Worm (Caenorhabditis elegans) whole organism, mixed stage, embryonic: Measurements from ENCODE around the gene elof-1.

Experiments
- M03D4.4 ChIP-seq: sonication (generic microtip); optimal IDR thresholded peaks from 2 replicates; lab custom pipeline; 2017; ENCODE audit warnings: mild to moderate bottlenecking, missing genetic modification characterization, missing compliant biosample characterization
- bed-3 ChIP-seq: fragments of 200-800 bp; sonication (Bioruptor generic); optimal IDR thresholded peaks from 3 replicates; lab custom pipeline; 2018; ENCODE audit warnings: mild to moderate bottlenecking, missing genetic modification characterization, moderate library complexity, missing compliant biosample characterization
- ceh-39 ChIP-seq: fragments of 150-350 bp; optimal IDR thresholded peaks from 2 replicates; lab custom pipeline; 2014; ENCODE audit warnings: missing biosample characterization, missing genetic modification characterization
- ceh-43 ChIP-seq: fragments of 200-800 bp; sonication (Bioruptor generic); optimal IDR thresholded peaks from 2 replicates; lab custom pipeline; 2018; ENCODE audit warnings: mild to moderate bottlenecking, missing genetic modification characterization, moderate library complexity, missing compliant biosample characterization
- ceh-83 ChIP-seq: fragments of 200-800 bp; sonication (Bioruptor generic); optimal IDR thresholded peaks from 2 replicates; lab custom pipeline; 2018; ENCODE audit warnings: mild to moderate bottlenecking, missing genetic modification characterization, missing compliant biosample characterization
- ces-1 ChIP-seq: fragments of 150-350 bp; optimal IDR thresholded peaks from 2 replicates; lab custom pipeline; 2014; ENCODE audit warnings: missing biosample characterization, missing genetic modification reagents, missing genetic modification characterization
- drap-1 ChIP-seq: fragments of 200-800 bp; sonication (Bioruptor generic); optimal IDR thresholded peaks from 3 replicates; lab custom pipeline; 2018; ENCODE audit warnings: mild to moderate bottlenecking, missing genetic modification characterization, missing compliant biosample characterization
- elt-1 ChIP-seq: sonication (generic microtip); optimal IDR thresholded peaks from 2 replicates; lab custom pipeline; 2017; ENCODE audit warnings: missing genetic modification characterization, mild to moderate bottlenecking, missing compliant biosample characterization, antibody characterized with exemption, moderate library complexity, borderline replicate concordance; ENCODE audit not compliant: insufficient read depth
- flh-1 ChIP-seq: fragments of 200-800 bp; sonication (Bioruptor generic); optimal IDR thresholded peaks from 2 replicates; lab custom pipeline; 2018; ENCODE audit warnings: mild to moderate bottlenecking, missing genetic modification characterization, moderate library complexity, missing compliant biosample characterization
- ham-2 ChIP-seq: fragments of 200-800 bp; sonication (Bioruptor generic); optimal IDR thresholded peaks from 2 replicates; lab custom pipeline; 2018; ENCODE audit warnings: mild to moderate bottlenecking, missing genetic modification characterization, missing compliant biosample characterization
- hlh-1 ChIP-seq: fragments of 150-350 bp; optimal IDR thresholded peaks from 2 replicates; lab custom pipeline; 2014; ENCODE audit warnings: missing biosample characterization, missing genetic modification reagents, missing genetic modification characterization
- lin-13 ChIP-seq: fragments of 150-350 bp; optimal IDR thresholded peaks from 2 replicates; lab custom pipeline; 2014; ENCODE audit warnings: missing biosample characterization, missing genetic modification characterization
- lin-32 ChIP-seq: fragments of 200-800 bp; sonication (Bioruptor generic); optimal IDR thresholded peaks from 2 replicates; lab custom pipeline; 2018; ENCODE audit warnings: mild to moderate bottlenecking, missing genetic modification characterization, missing compliant biosample characterization
- lsy-2 ChIP-seq: fragments of 150-350 bp; optimal IDR thresholded peaks from 2 replicates; lab custom pipeline; 2014; ENCODE audit warnings: missing biosample characterization, missing genetic modification characterization
- mab-5 ChIP-seq: fragments of 150-350 bp; optimal IDR thresholded peaks from 2 replicates; lab custom pipeline; 2014; ENCODE audit warnings: missing biosample characterization, missing genetic modification characterization
- mep-1 ChIP-seq: fragments of 150-350 bp; optimal IDR thresholded peaks from 2 replicates; lab custom pipeline; 2017; ENCODE audit warnings: missing biosample characterization, missing genetic modification reagents, missing genetic modification characterization, inconsistent platforms
- mls-2 ChIP-seq: sonication (generic microtip); optimal IDR thresholded peaks from 2 replicates; lab custom pipeline; 2016; ENCODE audit warnings: mild to moderate bottlenecking, missing genetic modification characterization, moderate library complexity, missing compliant biosample characterization
- nhr-12 ChIP-seq: fragments of 150-350 bp; optimal IDR thresholded peaks from 2 replicates; lab custom pipeline; 2014; ENCODE audit warnings: missing biosample characterization, missing genetic modification characterization
- nhr-2 ChIP-seq: fragments of 150-350 bp; optimal IDR thresholded peaks from 2 replicates; lab custom pipeline; 2014; ENCODE audit warnings: missing biosample characterization, missing genetic modification characterization
- nhr-237 ChIP-seq: fragments of 150-350 bp; optimal IDR thresholded peaks from 2 replicates; lab custom pipeline; 2014; ENCODE audit warnings: missing biosample characterization, missing genetic modification characterization
- nhr-28 ChIP-seq: fragments of 150-350 bp; optimal IDR thresholded peaks from 2 replicates; lab custom pipeline; 2014; ENCODE audit warnings: missing biosample characterization, missing genetic modification characterization
- nhr-76 ChIP-seq: sonication (generic microtip); optimal IDR thresholded peaks from 2 replicates; lab custom pipeline; 2017; ENCODE audit warnings: missing biosample characterization, missing genetic modification characterization
- pha-4 ChIP-seq: fragments of 150-350 bp; optimal IDR thresholded peaks from 2 replicates; lab custom pipeline; 2018; ENCODE audit warnings: missing biosample characterization, missing genetic modification reagents, missing genetic modification characterization
- sem-2 ChIP-seq: fragments of 200-800 bp; sonication (Bioruptor generic); optimal IDR thresholded peaks from 2 replicates; lab custom pipeline; 2018; ENCODE audit warnings: mild to moderate bottlenecking, missing genetic modification characterization, missing compliant biosample characterization
- snpc-4 ChIP-seq: fragments of 150-350 bp; optimal IDR thresholded peaks from 2 replicates; lab custom pipeline; 2014; ENCODE audit warnings: missing biosample characterization, missing genetic modification characterization
- sptf-1 ChIP-seq: sonication (generic microtip); optimal IDR thresholded peaks from 2 replicates; lab custom pipeline; 2017; ENCODE audit warnings: mild to moderate bottlenecking, missing genetic modification characterization, moderate library complexity, missing compliant biosample characterization
- tbx-8 ChIP-seq: fragments of 200-800 bp; sonication (Bioruptor generic); optimal IDR thresholded peaks from 2 replicates; lab custom pipeline; 2018; ENCODE audit warnings: mild to moderate bottlenecking, missing genetic modification characterization, moderate library complexity, missing compliant biosample characterization
- unc-120 ChIP-seq: sonication (generic microtip); optimal IDR thresholded peaks from 2 replicates; lab custom pipeline; 2017; ENCODE audit warnings: missing genetic modification characterization, missing compliant biosample characterization; ENCODE audit not compliant: poor library complexity, severe bottlenecking
- unc-62 ChIP-seq: fragments of 150-350 bp; optimal IDR thresholded peaks from 2 replicates; lab custom pipeline; 2014; ENCODE audit warnings: missing biosample characterization, missing genetic modification reagents, missing genetic modification characterization
- zip-8 ChIP-seq: fragments of 150-350 bp; optimal IDR thresholded peaks from 2 replicates; lab custom pipeline; 2014; ENCODE audit warnings: missing biosample characterization, missing genetic modification characterization
- ztf-11 ChIP-seq: fragments of 150-350 bp; optimal IDR thresholded peaks from 2 replicates; lab custom pipeline; 2014; ENCODE audit warnings: missing biosample characterization, missing genetic modification characterization

The elof-1 gene

ce11 chrII:14360675-14361074, 11.1 kb downstream of the elof-1 start:
- TF ChIP-seq ces-1 (GFP tag; lab: Kevin White, UChicago) (no peak), lin-32 (GFP tag; lab: Kevin White, UChicago) (no peak), zip-8 (tag; lab: Kevin White, UChicago) (no peak), ceh-39 (tag; lab: Kevin White, UChicago) (no peak), unc-120 (tag; lab: Kevin White, UChicago) (no peak), nhr-28 (tag; lab: Kevin White, UChicago) (no peak), nhr-76 (tag; lab: Kevin White, UChicago) (no peak), nhr-12 (tag; lab: Kevin White, UChicago) (no peak), elt-1 (tag; lab: Kevin White, UChicago) (no peak), flh-1 (GFP tag; lab: Kevin White, UChicago) (no peak), mls-2 (tag; lab: Kevin White, UChicago) (no peak), pha-4 (tag; lab: Kevin White, UChicago) (no peak), lsy-2 (tag; lab: Kevin White, UChicago) (no peak), ham-2 (no peak), mep-1 (tag; lab: Kevin White, UChicago) (no peak), sem-2 (GFP tag; lab: Kevin White, UChicago) (no peak), bed-3 (GFP tag; lab: Kevin White, UChicago) (no peak), tbx-8 (GFP tag; lab: Kevin White, UChicago) (no peak), ceh-43 (GFP tag; lab: Kevin White, UChicago) (no peak)

- TF ChIP-seq lsy-2 (tag; lab: Kevin White, UChicago) (no peak), M03D4.4 (tag; lab: Kevin White, UChicago) (no peak), ceh-43 (GFP tag; lab: Kevin White, UChicago) (no peak), drap-1 (GFP tag; lab: Kevin White, UChicago) (no peak), ztf-11 (tag; lab: Kevin White, UChicago) (no peak), hlh-1 (no peak), ces-1 (GFP tag; lab: Kevin White, UChicago) (no peak), nhr-237 (tag; lab: Kevin White, UChicago) (no peak), flh-1 (GFP tag; lab: Kevin White, UChicago) (no peak), lin-32 (GFP tag; lab: Kevin White, UChicago) (no peak), bed-3 (GFP tag; lab: Kevin White, UChicago) (no peak), snpc-4 (tag; lab: Kevin White, UChicago) (no peak)
Measured at ce11 chrII:14361719-14362118, 12.2 kb downstream of the elof-1 start, which contains the start of gene tebp-1. tebp-1 (plus strand) TSS chrII:14362019.

ce11 chrII:14365182-14365751, 15.7 kb downstream of the elof-1 start, which contains the start of gene imb-2:
imb-2 (plus strand) TSS chrII:14365701.
- TF ChIP-seq sptf-1 (tag; lab: Kevin White, UChicago) (peak; percentile 39), mep-1 (tag; lab: Kevin White, UChicago) (peak; percentile 50), ceh-83 (GFP tag; lab: Kevin White, UChicago) (peak; percentile 29), ceh-39 (tag; lab: Kevin White, UChicago) (no peak), ces-1 (GFP tag; lab: Kevin White, UChicago) (peak; percentile 88), elt-1 (tag; lab: Kevin White, UChicago) (no peak), snpc-4 (tag; lab: Kevin White, UChicago) (no peak), unc-120 (tag; lab: Kevin White, UChicago) (peak; percentile 30), lsy-2 (tag; lab: Kevin White, UChicago) (peak; percentile 38)

DNA sequence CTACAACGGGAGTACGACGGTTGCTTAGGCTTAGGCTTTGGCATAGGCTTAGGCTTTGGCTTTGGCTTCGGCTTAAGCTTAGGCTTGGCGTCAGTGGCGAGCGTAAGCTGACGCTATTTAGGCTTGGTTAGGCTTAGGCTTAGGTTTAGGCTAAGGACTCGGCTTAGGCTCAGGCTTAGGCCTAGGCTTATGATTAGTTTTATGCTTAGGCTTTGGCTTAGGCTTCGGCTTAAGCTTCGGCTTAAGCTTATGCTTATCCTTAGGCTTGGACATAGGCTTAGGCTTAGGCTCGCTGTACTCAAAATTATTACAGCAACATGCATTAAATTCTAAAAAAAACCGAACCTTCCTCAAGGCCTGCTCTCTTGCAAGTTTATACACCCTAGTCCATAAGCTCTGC, 25.1 kb downstream of the elof-1 start:
- TF ChIP-seq ham-2 (peak; percentile 21), mls-2 (tag; lab: Kevin White, UChicago) (no peak)

- TF ChIP-seq tbx-8 (GFP tag; lab: Kevin White, UChicago) (no peak), lin-32 (GFP tag; lab: Kevin White, UChicago) (no peak), nhr-28 (tag; lab: Kevin White, UChicago) (no peak), ces-1 (GFP tag; lab: Kevin White, UChicago) (no peak), snpc-4 (tag; lab: Kevin White, UChicago) (no peak), lin-13 (tag; lab: Kevin White, UChicago) (no peak), ham-2 (no peak), nhr-12 (tag; lab: Kevin White, UChicago) (no peak), mep-1 (tag; lab: Kevin White, UChicago) (no peak), ceh-43 (GFP tag; lab: Kevin White, UChicago) (no peak), unc-62 (GFP tag; lab: Kevin White, UChicago) (no peak), hlh-1 (no peak), nhr-2 (tag; lab: Kevin White, UChicago) (no peak), sptf-1 (tag; lab: Kevin White, UChicago) (no peak), drap-1 (GFP tag; lab: Kevin White, UChicago) (no peak), ceh-83 (GFP tag; lab: Kevin White, UChicago) (no peak), mab-5 (no peak), ztf-11 (tag; lab: Kevin White, UChicago) (no peak)
Measured at ce11 chrII:14377796-14378195, 28.3 kb downstream of the elof-1 start, which contains the start of gene acr-20. acr-20 (minus strand) TSS chrII:14377896.
